Worm (Caenorhabditis elegans): ENCODE data around the gene F02D8.4.

ce11 chrV:15016795-15017429, 32.2 kb downstream of the F02D8.4 start:
- TF ChIP-seq lin-13 (GFP tag; optimal IDR thresholded peaks at IDR 0.05) (no peak), blmp-1 (tag; optimal IDR thresholded peaks at IDR 0.05; ENCODE audit: insufficient read depth) (no peak), nhr-23 (tag; optimal IDR thresholded peaks at IDR 0.05) (no peak), zag-1 (tag; optimal IDR thresholded peaks at IDR 0.05) (no peak)

All from whole organism, L2 larva.